Worm (Caenorhabditis elegans) whole organism, midembryonic: ENCODE data around the gene hsp-12.2.

ENCODE experiments used
- T22C8.4 ChIP-seq: fragments of 200-800 bp; sonication (Bioruptor generic); IDR thresholded peaks from 2 replicates; pipeline ENCODE4 v1.3.6; 2022; ENCODE audit warnings: missing genetic modification characterization, missing compliant biosample characterization
- cog-1 ChIP-seq: sonication (generic microtip); optimal IDR thresholded peaks from 2 replicates; lab custom pipeline; 2016; ENCODE audit warnings: missing genetic modification characterization, missing compliant biosample characterization
- flt-1 ChIP-seq: fragments of 200-800 bp; sonication (Bioruptor generic); IDR thresholded peaks from 2 replicates; pipeline ENCODE4 v1.3.6; 2022; ENCODE audit warnings: missing genetic modification characterization, missing compliant biosample characterization
- klf-2 ChIP-seq: fragments of 200-800 bp; sonication (Bioruptor generic); conservative IDR thresholded peaks from 2 replicates; pipeline ENCODE4 v1.3.6; 2022; ENCODE audit warnings: missing genetic modification reagents, missing genetic modification characterization, missing compliant biosample characterization
- med-1 ChIP-seq: sonication (generic microtip); optimal IDR thresholded peaks from 2 replicates; lab custom pipeline; 2017; ENCODE audit warnings: missing genetic modification characterization, mild to moderate bottlenecking, missing compliant biosample characterization, antibody characterized with exemption, missing genetic modification reagents; ENCODE audit not compliant: insufficient read depth
- ref-1 ChIP-seq: fragments of 200-800 bp; sonication (Bioruptor generic); conservative IDR thresholded peaks from 2 replicates; pipeline ENCODE4 v1.3.6; 2022; ENCODE audit warnings: missing genetic modification reagents, missing genetic modification characterization, missing compliant biosample characterization
- tab-1 ChIP-seq: fragments of 200-800 bp; sonication (Bioruptor generic); IDR thresholded peaks from 2 replicates; pipeline ENCODE4 v1.3.6; 2022; ENCODE audit warnings: missing genetic modification characterization, missing compliant biosample characterization
- ztf-23 ChIP-seq: fragments of 200-800 bp; sonication (Bioruptor generic); IDR thresholded peaks from 2 replicates; pipeline ENCODE4 v1.3.6; 2022; ENCODE audit warnings: missing genetic modification reagents, missing genetic modification characterization, missing compliant biosample characterization
- ztf-29 ChIP-seq: fragments of 200-800 bp; sonication (Bioruptor generic); IDR thresholded peaks from 2 replicates; pipeline ENCODE4 v1.3.6; 2022; ENCODE audit warnings: missing genetic modification reagents, missing genetic modification characterization, missing compliant biosample characterization

Gene hsp-12.2

DNA sequence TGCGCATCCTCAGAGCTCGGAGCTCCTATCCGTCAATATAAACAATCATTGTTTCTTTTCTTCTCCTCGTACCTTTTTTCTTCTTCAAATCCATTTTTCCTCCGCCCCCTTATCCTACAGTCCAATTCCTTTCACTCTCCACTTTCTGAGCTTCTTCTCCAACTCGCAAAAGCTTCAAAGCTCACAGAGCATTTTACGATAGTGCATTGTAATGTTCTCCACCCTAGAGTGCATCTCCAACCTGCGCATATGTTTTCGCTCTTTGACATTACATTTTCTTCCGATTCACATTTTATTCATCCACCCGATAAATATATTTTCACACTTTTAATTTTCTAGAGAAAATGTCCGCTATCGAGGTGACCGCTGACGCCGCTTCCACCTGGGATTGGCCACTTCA, at the start of gene hsp-12.2:
TSS of gene hsp-12.2 (plus strand) at position 301 of the 400 bp plus-strand sequence.
- TF ChIP-seq med-1 (no peak), klf-2 (no peak), T22C8.4 (GFP tag; lab: Robert Waterston, UW) (no peak), tab-1 (GFP tag; lab: Robert Waterston, UW) (no peak), flt-1 (GFP tag; lab: Robert Waterston, UW) (no peak)

DNA sequence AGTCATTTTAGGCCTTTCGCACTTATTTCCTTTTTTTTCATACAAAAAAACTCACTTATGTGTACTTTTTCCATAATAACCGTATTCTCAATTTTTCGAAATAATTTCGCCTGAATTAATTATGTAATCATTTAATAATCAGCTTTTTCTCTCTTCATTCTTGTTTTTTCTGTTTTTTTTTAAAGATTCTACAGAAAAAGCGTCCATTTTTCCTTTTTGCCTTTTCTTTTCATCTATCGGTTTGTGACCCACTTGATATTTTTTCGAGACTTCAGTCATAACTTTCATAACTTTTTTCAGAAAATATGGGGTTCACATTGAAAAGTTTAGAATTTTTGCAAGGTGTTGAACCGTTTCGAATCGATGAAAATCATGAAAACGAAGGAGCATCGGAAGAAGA, 49.6 kb upstream of the hsp-12.2 start, which contains the start of gene vms-1:
TSS of gene vms-1 (plus strand) at position 301 of the 400 bp plus-strand sequence.
- no peak for TF ChIP-seq ztf-23 (GFP tag; lab: Robert Waterston, UW)
- no peak for TF ChIP-seq tab-1 (GFP tag; lab: Robert Waterston, UW)
- TF ChIP-seq med-1 = no peak
- TF ChIP-seq cog-1 = no peak
- TF ChIP-seq T22C8.4 (GFP tag; lab: Robert Waterston, UW) = no peak

DNA sequence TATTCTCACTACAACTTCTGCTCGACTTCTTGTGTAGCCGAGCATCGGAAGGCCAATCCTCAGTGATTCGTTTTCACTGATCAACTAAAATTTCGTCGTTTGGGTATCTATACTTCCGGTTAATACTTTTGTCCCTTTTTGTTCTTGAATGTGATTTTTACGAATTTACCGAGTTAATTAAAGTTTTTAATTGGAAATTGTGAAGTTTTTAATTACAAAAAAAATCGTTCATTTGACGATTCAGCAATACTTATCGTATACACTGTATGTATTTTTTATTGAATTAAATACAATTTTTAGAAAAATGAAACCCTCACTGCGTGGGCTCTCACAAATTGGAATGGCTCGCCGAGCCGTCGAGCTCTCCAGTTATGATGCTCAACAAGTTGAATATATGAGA, 46.5 kb upstream of the hsp-12.2 start, which contains the start of gene idi-1:
TSS of gene idi-1 (plus strand) at position 301 of the 400 bp plus-strand sequence.
- TF ChIP-seq klf-2 (no peak), ref-1 (GFP tag; lab: Robert Waterston, UW) (no peak), cog-1 (no peak), T22C8.4 (GFP tag; lab: Robert Waterston, UW) (no peak), tab-1 (GFP tag; lab: Robert Waterston, UW) (no peak), med-1 (no peak), flt-1 (GFP tag; lab: Robert Waterston, UW) (no peak), ztf-29 (GFP tag; lab: Robert Waterston, UW) (no peak), ztf-23 (GFP tag; lab: Robert Waterston, UW) (no peak)

DNA sequence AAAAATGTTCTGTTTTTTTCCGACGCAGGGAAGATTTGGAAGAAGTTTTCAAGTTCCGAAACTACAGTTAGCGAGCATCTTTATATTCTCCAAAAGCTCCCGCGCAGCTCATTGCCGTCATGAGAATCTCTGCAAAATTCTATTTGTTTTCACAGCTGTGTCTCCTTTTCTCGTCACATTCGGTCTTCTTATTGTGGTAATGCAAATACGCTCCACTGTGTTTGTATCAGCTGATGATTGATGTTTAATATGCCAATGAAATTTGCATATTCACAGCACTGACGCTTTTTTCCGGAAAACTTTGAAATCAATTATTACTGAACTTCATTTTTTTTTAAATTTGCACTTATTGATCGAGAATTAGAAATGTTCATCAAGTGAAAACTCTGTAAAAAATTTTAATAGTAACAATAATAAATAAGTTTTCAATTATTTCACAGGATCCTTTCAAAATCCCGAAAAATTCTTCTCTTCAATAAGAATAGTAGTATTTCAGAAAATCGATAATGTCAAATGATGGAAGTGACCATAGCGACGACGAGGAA, 44.7 kb upstream of the hsp-12.2 start, which contains the start of gene K06H7.2:
TSS of gene K06H7.2 (plus strand) at position 495 of the 545 bp plus-strand sequence.
- TF ChIP-seq ztf-23 (GFP tag; lab: Robert Waterston, UW) (no peak), flt-1 (GFP tag; lab: Robert Waterston, UW) (0 out of 2 replicates have a peak, but pooled peaks have one; percentile 40), T22C8.4 (GFP tag; lab: Robert Waterston, UW) (no peak), cog-1 (peak; percentile 48), klf-2 (no peak), ref-1 (GFP tag; lab: Robert Waterston, UW) (no peak), ztf-29 (GFP tag; lab: Robert Waterston, UW) (no peak), med-1 (no peak), tab-1 (GFP tag; lab: Robert Waterston, UW) (no peak)

DNA sequence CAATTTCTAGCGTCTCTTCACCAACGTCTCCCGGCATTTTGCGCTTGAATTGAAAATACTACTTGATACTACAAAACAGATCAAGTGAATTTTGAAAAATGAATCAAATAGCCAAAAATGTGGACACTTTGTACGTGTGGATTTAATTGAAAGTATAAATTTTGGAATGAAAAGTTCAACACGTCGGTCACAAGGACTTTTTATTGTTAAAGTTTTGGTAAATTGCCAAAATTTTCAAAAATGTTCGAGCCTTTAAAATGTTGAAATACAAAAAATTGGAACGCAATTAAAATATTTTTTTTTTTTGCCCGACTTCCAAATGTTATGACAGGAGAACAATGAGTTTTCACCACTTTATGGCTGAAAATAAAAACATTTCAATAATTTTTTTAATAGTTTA, 39.8 kb upstream of the hsp-12.2 start, which contains the start of gene K06H7.8:
TSS of gene K06H7.8 (minus strand) at position 101 of the 400 bp plus-strand sequence.
- TF ChIP-seq tab-1 (GFP tag; lab: Robert Waterston, UW) (no peak), flt-1 (GFP tag; lab: Robert Waterston, UW) (no peak), T22C8.4 (GFP tag; lab: Robert Waterston, UW) (no peak), med-1 (no peak), ztf-23 (GFP tag; lab: Robert Waterston, UW) (no peak), ztf-29 (GFP tag; lab: Robert Waterston, UW) (no peak), klf-2 (no peak), cog-1 (no peak), ref-1 (GFP tag; lab: Robert Waterston, UW) (no peak)

- no peak for TF ChIP-seq T22C8.4 (GFP tag; lab: Robert Waterston, UW)
- no peak for TF ChIP-seq ztf-23 (GFP tag; lab: Robert Waterston, UW)
- no peak for TF ChIP-seq tab-1 (GFP tag; lab: Robert Waterston, UW)
- TF ChIP-seq ztf-29 (GFP tag; lab: Robert Waterston, UW) = no peak
- no peak for TF ChIP-seq ref-1 (GFP tag; lab: Robert Waterston, UW)
- no peak for TF ChIP-seq flt-1 (GFP tag; lab: Robert Waterston, UW)
- TF ChIP-seq med-1 = no peak
- TF ChIP-seq klf-2 = no peak
- TF ChIP-seq cog-1 = no peak
Measured at ce11 chrIII:8099022-8099421, 38.9 kb upstream of the hsp-12.2 start, which contains the start of gene K06H7.1. TSS of gene K06H7.1 (plus strand) at chrIII:8099322.

ce11 chrIII:8100960-8101359, 36.9 kb upstream of the hsp-12.2 start, which contains the start of gene plk-1:
TSS of gene plk-1 (plus strand) at chrIII:8101348.
- TF ChIP-seq tab-1 (GFP tag; lab: Robert Waterston, UW) = no peak
- no peak for TF ChIP-seq ztf-29 (GFP tag; lab: Robert Waterston, UW)
- TF ChIP-seq klf-2 = no peak
- no peak for TF ChIP-seq T22C8.4 (GFP tag; lab: Robert Waterston, UW)
- no peak for TF ChIP-seq ztf-23 (GFP tag; lab: Robert Waterston, UW)
- no peak for TF ChIP-seq flt-1 (GFP tag; lab: Robert Waterston, UW)
- no peak for TF ChIP-seq cog-1

- TF ChIP-seq cog-1 = no peak
- TF ChIP-seq tab-1 (GFP tag; lab: Robert Waterston, UW) = no peak
- TF ChIP-seq ztf-23 (GFP tag; lab: Robert Waterston, UW) = no peak
- no peak for TF ChIP-seq T22C8.4 (GFP tag; lab: Robert Waterston, UW)
- TF ChIP-seq klf-2 = no peak
- TF ChIP-seq flt-1 (GFP tag; lab: Robert Waterston, UW) = no peak
- no peak for TF ChIP-seq ztf-29 (GFP tag; lab: Robert Waterston, UW)
- no peak for TF ChIP-seq ref-1 (GFP tag; lab: Robert Waterston, UW)
- TF ChIP-seq med-1 = no peak
Measured at ce11 chrIII:8105771-8106170, 32.1 kb upstream of the hsp-12.2 start.

ce11 chrIII:8106476-8106875, 31.4 kb upstream of the hsp-12.2 start:
- TF ChIP-seq med-1 = peak; percentile 37
- peak; percentile 83 for TF ChIP-seq T22C8.4 (GFP tag; lab: Robert Waterston, UW)
- TF ChIP-seq ztf-29 (GFP tag; lab: Robert Waterston, UW) = peak; percentile 86
- TF ChIP-seq cog-1 = peak; percentile 45
- TF ChIP-seq ref-1 (GFP tag; lab: Robert Waterston, UW) = peak; percentile 73
- TF ChIP-seq tab-1 (GFP tag; lab: Robert Waterston, UW) = peak; percentile 89
- TF ChIP-seq klf-2 = peak; percentile 78
- TF ChIP-seq flt-1 (GFP tag; lab: Robert Waterston, UW) = peak; percentile 92
- peak; percentile 89 for TF ChIP-seq ztf-23 (GFP tag; lab: Robert Waterston, UW)

DNA sequence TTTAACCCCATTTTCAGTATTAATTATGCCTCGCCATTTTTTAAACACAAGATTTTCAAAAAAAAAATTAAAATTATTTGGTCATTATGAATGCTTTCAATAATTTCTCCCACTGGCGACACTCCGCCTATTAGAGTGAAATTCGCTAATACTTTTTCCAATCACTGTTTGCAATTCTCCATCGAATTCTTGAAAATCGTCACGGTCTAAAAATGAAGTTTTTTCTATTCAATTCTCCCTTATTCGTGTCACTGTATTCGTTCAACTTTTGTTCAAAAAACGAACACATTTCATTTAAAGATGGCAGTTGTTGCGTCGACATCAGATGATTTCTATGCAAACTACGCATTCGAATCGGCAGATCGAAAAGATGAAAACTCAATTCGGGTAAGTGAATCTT, 29.4 kb upstream of the hsp-12.2 start, which contains the start of gene C14B9.3:
TSS of gene C14B9.3 (plus strand) at position 301 of the 400 bp plus-strand sequence.
- TF ChIP-seq cog-1 = no peak
- no peak for TF ChIP-seq klf-2
- TF ChIP-seq ztf-29 (GFP tag; lab: Robert Waterston, UW) = no peak
- TF ChIP-seq ztf-23 (GFP tag; lab: Robert Waterston, UW) = no peak
- TF ChIP-seq tab-1 (GFP tag; lab: Robert Waterston, UW) = no peak
- no peak for TF ChIP-seq ref-1 (GFP tag; lab: Robert Waterston, UW)
- TF ChIP-seq med-1 = no peak
- no peak for TF ChIP-seq flt-1 (GFP tag; lab: Robert Waterston, UW)
